Worm (Caenorhabditis elegans) whole organism, L2 larva: ENCODE data around the gene enol-1.

ENCODE experiments used
- egl-27 ChIP-seq: sonication (generic microtip); optimal IDR thresholded peaks from 3 replicates; lab custom pipeline; 2017; ENCODE audit warnings: missing biosample characterization, missing genetic modification reagents, missing genetic modification characterization
- elt-1 ChIP-seq: fragments of 150-350 bp; optimal IDR thresholded peaks from 2 replicates; lab custom pipeline; 2014; ENCODE audit warnings: missing biosample characterization, missing genetic modification characterization
- elt-3 ChIP-seq: sonication (generic microtip); optimal IDR thresholded peaks from 2 replicates; lab custom pipeline; 2017; ENCODE audit warnings: missing biosample characterization, missing genetic modification characterization
- nhr-10 ChIP-seq: sonication (generic microtip); optimal IDR thresholded peaks from 2 replicates; lab custom pipeline; 2017; ENCODE audit warnings: missing biosample characterization, missing genetic modification characterization
- nhr-6 ChIP-seq: fragments of 150-350 bp; optimal IDR thresholded peaks from 2 replicates; lab custom pipeline; 2014; ENCODE audit warnings: missing biosample characterization, missing genetic modification characterization
- nhr-77 ChIP-seq: fragments of 150-350 bp; optimal IDR thresholded peaks from 2 replicates; lab custom pipeline; 2014; ENCODE audit warnings: missing biosample characterization, missing genetic modification characterization
- snpc-4 ChIP-seq: fragments of 150-350 bp; optimal IDR thresholded peaks from 2 replicates; lab custom pipeline; 2014; ENCODE audit warnings: missing biosample characterization, missing genetic modification characterization
- ztf-1 ChIP-seq: fragments of 200-800 bp; sonication (Bioruptor generic); conservative IDR thresholded peaks from 2 replicates; pipeline ENCODE4 v1.3.6; 2022; ENCODE audit warnings: missing genetic modification characterization, missing compliant biosample characterization

DNA sequence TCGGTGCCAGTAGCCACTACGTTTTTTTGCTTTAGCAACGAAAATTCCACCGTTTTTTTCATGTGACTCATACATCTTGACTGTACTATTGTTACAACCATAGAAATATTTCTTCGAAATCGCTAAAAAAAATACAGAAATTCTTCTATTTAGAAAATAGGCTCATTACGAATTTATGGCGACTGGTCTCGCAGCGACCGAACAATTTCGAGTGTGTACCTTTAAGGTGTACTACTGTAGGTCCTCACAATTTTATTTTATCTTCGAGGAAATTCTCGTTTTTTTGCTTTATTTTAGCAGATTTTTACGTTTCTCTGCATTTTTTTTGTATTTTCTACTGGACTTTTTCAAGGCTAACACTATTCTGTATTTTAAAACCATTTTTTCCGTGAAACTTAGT lies 40.8 kb upstream of the enol-1 start:
- TF ChIP-seq nhr-10 (no peak), elt-1 (tag; lab: Kevin White, UChicago) (no peak), nhr-6 (tag; lab: Kevin White, UChicago) (no peak), nhr-77 (tag; lab: Kevin White, UChicago) (no peak), elt-3 (tag; lab: Kevin White, UChicago) (no peak), ztf-1 (GFP tag; lab: Robert Waterston, UW) (no peak), snpc-4 (no peak), egl-27 (tag; lab: Kevin White, UChicago) (no peak)
